Fruit fly (Drosophila melanogaster) whole organism, embryonic: ENCODE data around the gene Gr32a.

Source experiments
- CG11504 ChIP-seq: fragments of 200-800 bp; sonication (Bioruptor generic); optimal IDR thresholded peaks from 3 replicates; lab custom pipeline; 2019; ENCODE audit warnings: missing biosample characterization, mild to moderate bottlenecking, missing genetic modification characterization, moderate library complexity
- CG12219 ChIP-seq: fragments of 200-800 bp; sonication (Bioruptor generic); optimal IDR thresholded peaks from 3 replicates; lab custom pipeline; 2018; ENCODE audit warnings: missing biosample characterization, mild to moderate bottlenecking, missing genetic modification characterization
- CG12942 ChIP-seq: fragments of 200-800 bp; sonication (Bioruptor generic); optimal IDR thresholded peaks from 3 replicates; lab custom pipeline; 2016; ENCODE audit warnings: missing biosample characterization, missing genetic modification characterization
- CG13287 ChIP-seq: fragments of 200-800 bp; sonication (Bioruptor generic); IDR thresholded peaks from 2 replicates; pipeline ENCODE4 v1.3.6; 2022; ENCODE audit warnings: missing biosample characterization, missing genetic modification characterization; ENCODE audit not compliant: partially characterized antibody
- CG14860 ChIP-seq: fragments of 200-800 bp; sonication (Bioruptor generic); IDR thresholded peaks from 3 replicates; pipeline ENCODE4 v1.3.6; 2022; ENCODE audit warnings: missing biosample characterization, missing genetic modification characterization; ENCODE audit not compliant: partially characterized antibody
- CG15269 ChIP-seq: fragments of 200-800 bp; sonication (Bioruptor generic); optimal IDR thresholded peaks from 2 replicates; lab custom pipeline; 2018; ENCODE audit warnings: missing biosample characterization, mild to moderate bottlenecking, missing genetic modification characterization, moderate library complexity
- CG1602 ChIP-seq: fragments of 200-800 bp; sonication (Bioruptor generic); optimal IDR thresholded peaks from 3 replicates; lab custom pipeline; 2016; ENCODE audit warnings: missing biosample characterization, missing genetic modification characterization
- CG18764 ChIP-seq: fragments of 200-800 bp; sonication (Bioruptor generic); optimal IDR thresholded peaks from 3 replicates; lab custom pipeline; 2016; ENCODE audit warnings: missing biosample characterization, missing genetic modification characterization
- CG2129 ChIP-seq: fragments of 200-800 bp; sonication (Bioruptor generic); IDR thresholded peaks from 2 replicates; pipeline ENCODE4 v1.3.6; 2022; ENCODE audit warnings: missing biosample characterization, missing genetic modification characterization; ENCODE audit not compliant: partially characterized antibody
- CG31224 ChIP-seq: fragments of 200-800 bp; sonication (Bioruptor generic); IDR thresholded peaks from 2 replicates; pipeline ENCODE4 v1.3.6; 2022; ENCODE audit warnings: missing biosample characterization, missing genetic modification characterization
- CG34224 ChIP-seq: fragments of 200-800 bp; sonication (Bioruptor generic); IDR thresholded peaks from 3 replicates; pipeline ENCODE4 v1.3.6; 2022; ENCODE audit warnings: missing biosample characterization, missing genetic modification characterization; ENCODE audit not compliant: partially characterized antibody
- CG3847 ChIP-seq: fragments of 200-800 bp; sonication (Bioruptor generic); IDR thresholded peaks from 2 replicates; pipeline ENCODE4 v1.3.6; 2022; ENCODE audit warnings: missing biosample characterization, missing genetic modification characterization
- CG43689 ChIP-seq: fragments of 200-800 bp; sonication (Bioruptor generic); IDR thresholded peaks from 2 replicates; pipeline ENCODE4 v1.3.6; 2022; ENCODE audit warnings: missing biosample characterization, missing genetic modification characterization
- CG4424 ChIP-seq: fragments of 200-800 bp; sonication (Bioruptor generic); optimal IDR thresholded peaks from 3 replicates; lab custom pipeline; 2016; ENCODE audit warnings: missing biosample characterization, missing genetic modification characterization
- CG4707 ChIP-seq: fragments of 200-800 bp; sonication (Bioruptor generic); optimal IDR thresholded peaks from 2 replicates; lab custom pipeline; 2018; ENCODE audit warnings: missing biosample characterization, mild to moderate bottlenecking, missing genetic modification characterization, moderate library complexity
- CG7556 ChIP-seq: fragments of 200-800 bp; sonication (Bioruptor generic); optimal IDR thresholded peaks from 2 replicates; lab custom pipeline; 2017; ENCODE audit warnings: missing biosample characterization, mild to moderate bottlenecking, missing genetic modification characterization
- CG7745 ChIP-seq: fragments of 200-800 bp; sonication (Bioruptor generic); optimal IDR thresholded peaks from 2 replicates; lab custom pipeline; 2018; ENCODE audit warnings: missing biosample characterization, mild to moderate bottlenecking, missing genetic modification characterization, moderate library complexity
- CG8290 ChIP-seq, 3 experiments: fragments of 200-800 bp; sonication (Bioruptor generic); optimal IDR thresholded peaks; 2 replicates each; lab custom pipeline; 2016 to 2019; ENCODE audit warnings: missing biosample characterization in 3 of 3, missing genetic modification characterization in 3 of 3, mild to moderate bottlenecking in 2 of 3, moderate library complexity in 1 of 3
- CG9817 ChIP-seq: fragments of 200-800 bp; sonication (Bioruptor generic); optimal IDR thresholded peaks from 2 replicates; lab custom pipeline; 2018; ENCODE audit warnings: missing biosample characterization, mild to moderate bottlenecking, missing genetic modification characterization, moderate library complexity
- Deaf1 ChIP-seq: fragments of 200-800 bp; optimal IDR thresholded peaks from 3 replicates; lab custom pipeline; 2019; ENCODE audit warnings: missing biosample characterization, mild to moderate bottlenecking, missing genetic modification characterization, moderate library complexity
- Dek ChIP-seq: fragments of 200-800 bp; sonication (Bioruptor generic); optimal IDR thresholded peaks from 3 replicates; lab custom pipeline; 2019; ENCODE audit warnings: missing biosample characterization, mild to moderate bottlenecking, missing genetic modification characterization, moderate library complexity
- E2f1 ChIP-seq: fragments of 200-800 bp; sonication (Bioruptor generic); IDR thresholded peaks from 2 replicates; pipeline ENCODE4 v1.3.6; 2022; ENCODE audit warnings: missing biosample characterization, missing genetic modification characterization
- ERR ChIP-seq: fragments of 200-800 bp; sonication (Bioruptor generic); optimal IDR thresholded peaks from 2 replicates; lab custom pipeline; 2016; ENCODE audit warnings: missing biosample characterization, missing genetic modification characterization
- Fer1 ChIP-seq: fragments of 200-800 bp; sonication (Bioruptor generic); optimal IDR thresholded peaks from 2 replicates; lab custom pipeline; 2017; ENCODE audit warnings: missing biosample characterization, mild to moderate bottlenecking, missing genetic modification characterization
- HLH4C ChIP-seq: fragments of 200-800 bp; sonication (Bioruptor generic); IDR thresholded peaks from 3 replicates; pipeline ENCODE4 v1.3.6; 2022; ENCODE audit warnings: missing biosample characterization, missing genetic modification characterization; ENCODE audit not compliant: partially characterized antibody
- Hand ChIP-seq: fragments of 200-800 bp; sonication (Bioruptor generic); optimal IDR thresholded peaks from 2 replicates; lab custom pipeline; 2017; ENCODE audit warnings: mild to moderate bottlenecking, missing biosample characterization, missing genetic modification reagents, missing genetic modification characterization
- HmgZ ChIP-seq: fragments of 200-800 bp; sonication (Bioruptor generic); optimal IDR thresholded peaks from 2 replicates; lab custom pipeline; 2018; ENCODE audit warnings: missing biosample characterization, mild to moderate bottlenecking, missing genetic modification characterization
- Hr51 ChIP-seq, 2 experiments: fragments of 200-800 bp; sonication (Bioruptor generic); optimal IDR thresholded peaks; 2 replicates in 1 of 2; 3 replicates in 1 of 2; lab custom pipeline; 2016 to 2018; ENCODE audit warnings: missing biosample characterization in 2 of 2, missing genetic modification characterization in 2 of 2, mild to moderate bottlenecking in 1 of 2, moderate library complexity in 1 of 2
- Jarid2 ChIP-seq: fragments of 200-800 bp; sonication (Bioruptor generic); optimal IDR thresholded peaks from 3 replicates; lab custom pipeline; 2017; ENCODE audit warnings: mild to moderate bottlenecking, missing biosample characterization, missing genetic modification reagents, missing genetic modification characterization
- Lpt ChIP-seq: fragments of >200 bp; optimal IDR thresholded peaks from 2 replicates; lab custom pipeline; 2018; ENCODE audit warnings: missing biosample characterization, missing genetic modification characterization
- MBD-R2 ChIP-seq: fragments of 200-800 bp; sonication (Bioruptor generic); IDR thresholded peaks from 2 replicates; pipeline ENCODE4 v1.3.6; 2022; ENCODE audit warnings: missing biosample characterization, missing genetic modification characterization
- MESR4 ChIP-seq: fragments of 200-800 bp; sonication (Bioruptor generic); optimal IDR thresholded peaks from 2 replicates; lab custom pipeline; 2018; ENCODE audit warnings: missing biosample characterization, mild to moderate bottlenecking, missing genetic modification characterization, moderate library complexity
- NC2β ChIP-seq: fragments of 200-800 bp; sonication (Bioruptor generic); optimal IDR thresholded peaks from 2 replicates; lab custom pipeline; 2016; ENCODE audit warnings: missing biosample characterization, missing genetic modification characterization
- Oli ChIP-seq: fragments of 200-800 bp; sonication (Bioruptor generic); optimal IDR thresholded peaks from 2 replicates; lab custom pipeline; 2018; ENCODE audit warnings: missing biosample characterization, mild to moderate bottlenecking, missing genetic modification characterization, moderate library complexity
- Ptx1 ChIP-seq: fragments of 200-800 bp; sonication (Bioruptor generic); IDR thresholded peaks from 2 replicates; pipeline ENCODE4 v1.3.6; 2022; ENCODE audit warnings: missing biosample characterization, missing genetic modification characterization
- Sin3A ChIP-seq: fragments of >200 bp; optimal IDR thresholded peaks from 2 replicates; lab custom pipeline; 2018
- Ssrp ChIP-seq: fragments of 200-800 bp; sonication (Bioruptor generic); optimal IDR thresholded peaks from 2 replicates; lab custom pipeline; 2018; ENCODE audit warnings: missing biosample characterization, mild to moderate bottlenecking, missing genetic modification characterization, moderate library complexity
- ac ChIP-seq: fragments of 200-800 bp; sonication (Bioruptor generic); optimal IDR thresholded peaks from 3 replicates; lab custom pipeline; 2017; ENCODE audit warnings: missing biosample characterization, mild to moderate bottlenecking, missing genetic modification characterization
- al ChIP-seq: fragments of 200-800 bp; sonication (Bioruptor generic); IDR thresholded peaks from 2 replicates; pipeline ENCODE4 v1.3.6; 2022; ENCODE audit warnings: missing biosample characterization, missing genetic modification characterization
- ci ChIP-seq: fragments of 200-800 bp; sonication (Bioruptor generic); IDR thresholded peaks from 3 replicates; pipeline ENCODE4 v1.3.6; 2022; ENCODE audit warnings: missing biosample characterization, missing genetic modification characterization
- her ChIP-seq: fragments of 200-800 bp; sonication (Bioruptor generic); optimal IDR thresholded peaks from 2 replicates; lab custom pipeline; 2016; ENCODE audit warnings: missing biosample characterization, missing genetic modification characterization
- insv ChIP-seq, 2 experiments: fragments of 200-800 bp; sonication (Bioruptor generic); optimal IDR thresholded peaks; 3 replicates each; lab custom pipeline; 2016 to 2018; ENCODE audit warnings: missing biosample characterization in 2 of 2, missing genetic modification characterization in 2 of 2
- nmo ChIP-seq: fragments of 200-800 bp; sonication (Bioruptor generic); optimal IDR thresholded peaks from 2 replicates; lab custom pipeline; 2018; ENCODE audit warnings: missing biosample characterization, mild to moderate bottlenecking, missing genetic modification characterization, moderate library complexity
- nom ChIP-seq: fragments of 200-800 bp; sonication (Bioruptor generic); optimal IDR thresholded peaks from 2 replicates; lab custom pipeline; 2017; ENCODE audit warnings: missing biosample characterization, missing genetic modification characterization, mild to moderate bottlenecking, moderate library complexity, missing genetic modification reagents
- peb ChIP-seq: fragments of 200-800 bp; sonication (Bioruptor generic); IDR thresholded peaks from 2 replicates; pipeline ENCODE4 v1.3.6; 2022; ENCODE audit warnings: missing biosample characterization, missing genetic modification characterization
- psq ChIP-seq: fragments of 200-800 bp; sonication (Bioruptor generic); optimal IDR thresholded peaks from 2 replicates; lab custom pipeline; 2017; ENCODE audit warnings: missing biosample characterization, missing genetic modification characterization
- sens-2 ChIP-seq: fragments of 200-800 bp; sonication (Bioruptor generic); IDR thresholded peaks from 2 replicates; pipeline ENCODE4 v1.3.6; 2022; ENCODE audit warnings: missing biosample characterization, missing genetic modification characterization
- sna ChIP-seq: fragments of 200-800 bp; sonication (Bioruptor generic); IDR thresholded peaks from 2 replicates; pipeline ENCODE4 v1.3.6; 2022; ENCODE audit warnings: missing biosample characterization, missing genetic modification characterization; ENCODE audit not compliant: partially characterized antibody
- stwl ChIP-seq: fragments of 200-800 bp; sonication (Bioruptor generic); optimal IDR thresholded peaks from 3 replicates; lab custom pipeline; 2018; ENCODE audit warnings: missing biosample characterization, mild to moderate bottlenecking, missing genetic modification characterization, moderate library complexity
- zfh2 ChIP-seq: fragments of 200-800 bp; sonication (Bioruptor generic); optimal IDR thresholded peaks from 2 replicates; lab custom pipeline; 2016; ENCODE audit warnings: missing biosample characterization, missing genetic modification characterization

Gene Gr32a

DNA sequence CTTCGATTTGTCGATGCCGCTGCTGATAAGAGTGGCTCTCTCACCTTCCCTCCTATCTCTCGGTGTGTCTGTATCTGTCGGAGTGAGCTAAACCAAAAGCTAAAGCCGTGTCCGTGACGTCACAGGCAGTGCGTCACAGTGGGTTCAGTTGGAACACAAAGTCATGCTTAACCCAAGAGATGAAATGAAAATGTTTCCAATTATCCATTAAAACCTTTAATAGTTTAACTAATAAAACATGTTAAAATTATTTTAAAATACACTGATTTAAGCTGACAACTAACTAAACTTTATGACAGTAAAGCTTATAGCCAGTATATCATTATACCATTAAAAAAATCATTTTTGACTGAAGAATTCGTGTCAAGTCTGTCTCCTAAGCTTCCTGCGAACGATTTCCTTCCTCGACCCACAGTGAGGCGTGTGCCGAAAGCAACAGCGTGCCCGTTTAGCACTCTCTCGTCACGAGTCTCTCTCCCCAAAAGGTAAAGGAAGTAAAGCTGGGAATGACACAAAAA lies 744 bp upstream of the Gr32a start, which contains the start of gene Idua (continued):
- TF ChIP-seq Dek (tag; lab: Kevin White, UChicago) (peak; percentile 63), peb (GFP tag; lab: Robert Waterston, UW) (peak; percentile 61), NC2β (GFP tag; lab: Kevin White, UChicago) (no peak), Ssrp (tag; lab: Kevin White, UChicago) (peak; percentile 58), Hr51 (GFP tag; optimal IDR thresholded peaks at IDR 0.05; lab: Kevin White, UChicago) (peak in 1 of 2 experiments; percentile 21), Ptx1 (peak; percentile 66), CG4707 (GFP tag; lab: Kevin White, UChicago) (peak; percentile 57), E2f1 (GFP tag; lab: Robert Waterston, UW) (peak; percentile 39; the same call in 1 of the 2 replicates), HmgZ (tag; lab: Kevin White, UChicago) (peak; percentile 58), Hand (peak; percentile 86), psq (GFP tag; lab: Kevin White, UChicago) (peak; percentile 37), zfh2 (peak; percentile 20), CG3847 (GFP tag; lab: Robert Waterston, UW) (peak; percentile 53), her (no peak), Oli (tag; lab: Kevin White, UChicago) (peak; percentile 78), CG18764 (no peak), CG1602 (GFP tag; lab: Kevin White, UChicago) (peak; percentile 21), CG7556 (GFP tag; lab: Kevin White, UChicago) (peak; percentile 93), CG43689 (no peak), CG15269 (tag; lab: Kevin White, UChicago) (no peak), CG12942 (GFP tag; lab: Kevin White, UChicago) (peak; percentile 38), sens-2 (no peak), CG4424 (GFP tag; lab: Kevin White, UChicago) (peak; percentile 68), CG7745 (no peak), CG8290 (GFP tag; optimal IDR thresholded peaks at IDR 0.05; lab: Kevin White, UChicago) (no peak), CG8290 (tag; optimal IDR thresholded peaks at IDR 0.05; lab: Kevin White, UChicago) (no peak), CG12219 (GFP tag; lab: Kevin White, UChicago) (peak; percentile 66), Deaf1 (tag; lab: Kevin White, UChicago) (no peak), ac (no peak), insv (GFP tag; optimal IDR thresholded peaks at IDR 0.05; lab: Kevin White, UChicago) (peak in 1 of 2 experiments; percentile 19), al (peak; percentile 39; the same call in 1 of the 2 replicates)

DNA sequence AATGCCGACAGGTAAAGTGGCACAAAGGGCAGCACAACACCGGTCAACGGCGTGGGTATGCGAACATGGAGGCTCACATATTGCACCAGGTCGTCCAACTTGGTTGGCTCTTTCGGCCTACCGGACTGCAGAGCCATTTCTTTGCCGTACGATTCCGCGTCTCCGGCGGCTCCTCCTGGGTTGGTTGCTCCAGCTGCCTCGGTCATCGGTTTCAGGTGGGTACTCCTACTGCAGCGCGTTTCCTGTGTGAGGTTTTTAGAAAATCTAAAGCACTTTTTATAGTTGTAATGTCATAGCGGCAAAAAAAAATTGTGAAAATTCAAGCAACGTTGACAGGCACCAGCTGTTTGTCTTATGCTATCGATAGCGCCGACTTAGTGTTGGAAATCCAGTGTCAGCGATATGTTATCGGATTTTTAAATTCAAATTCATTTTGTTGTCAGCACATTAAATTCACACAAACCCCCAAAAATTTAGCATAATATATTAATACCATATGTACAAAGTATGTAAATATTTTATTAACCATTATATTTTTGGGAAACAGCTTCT lies 6.2 kb downstream of the Gr32a start, which contains the start of gene CG6230:
Gene CG6230, minus strand, starts transcription at position 354 of the 552 bp plus-strand sequence.
- no peak for TF ChIP-seq Jarid2 (GFP tag; lab: Kevin White, UChicago)
- no peak for TF ChIP-seq Fer1 (GFP tag; lab: Kevin White, UChicago)
- peak; percentile 30; the same call in 1 of the 3 replicates for TF ChIP-seq ci (GFP tag; lab: Robert Waterston, UW)
- TF ChIP-seq sna (GFP tag; lab: Robert Waterston, UW): peak; percentile 60
- TF ChIP-seq CG14860: peak; percentile 26; the same call in 1 of the 3 replicates
- peak; percentile 77 for TF ChIP-seq CG13287 (GFP tag; lab: Robert Waterston, UW)
- peak; percentile 40 for TF ChIP-seq stwl (tag; lab: Kevin White, UChicago)
- TF ChIP-seq MBD-R2 (GFP tag; lab: Robert Waterston, UW): peak; percentile 88
- TF ChIP-seq CG11504 (tag; lab: Kevin White, UChicago): no peak
- peak; percentile 73 for TF ChIP-seq CG34224
- peak; percentile 33; the same call in 1 of the 2 replicates for TF ChIP-seq CG2129 (GFP tag; lab: Robert Waterston, UW)
- no peak for TF ChIP-seq nom
- TF ChIP-seq HLH4C (GFP tag; lab: Robert Waterston, UW): peak; percentile 63
- peak; percentile 3 for TF ChIP-seq Sin3A (lab: Kevin White, UChicago)
- no peak for TF ChIP-seq CG31224 (GFP tag; lab: Robert Waterston, UW)
- TF ChIP-seq CG9817 (tag; lab: Kevin White, UChicago): no peak
- peak; percentile 52 for TF ChIP-seq MESR4 (GFP tag; lab: Kevin White, UChicago)
- TF ChIP-seq nmo (GFP tag; lab: Kevin White, UChicago): peak; percentile 9
- no peak for TF ChIP-seq Lpt (GFP tag; lab: Kevin White, UChicago)
- TF ChIP-seq ERR: no peak
